Fruit fly (Drosophila melanogaster) whole organism, prepupa: ENCODE measurements around the gene Gcn5.
A peak's percentile ranks its signal among the peaks of the same experiment; 100 is the strongest.

Source experiments
- CG6276 ChIP-seq: fragments of 200-800 bp; sonication (Bioruptor generic); optimal IDR thresholded peaks from 2 replicates; lab custom pipeline; 2017; ENCODE audit warnings: missing biosample characterization, mild to moderate bottlenecking, missing genetic modification characterization
- Ets96B ChIP-seq: fragments of 200-800 bp; optimal IDR thresholded peaks from 2 replicates; lab custom pipeline; 2019; ENCODE audit warnings: missing biosample characterization, mild to moderate bottlenecking, missing genetic modification characterization, moderate library complexity
- Sox102F ChIP-seq: fragments of 200-800 bp; sonication (Bioruptor generic); optimal IDR thresholded peaks from 2 replicates; lab custom pipeline; 2016; ENCODE audit warnings: missing biosample characterization, mild to moderate bottlenecking, missing genetic modification characterization
- Sox14 ChIP-seq: fragments of 200-800 bp; sonication (Bioruptor generic); optimal IDR thresholded peaks from 3 replicates; lab custom pipeline; 2016; ENCODE audit warnings: missing biosample characterization, missing genetic modification characterization

DNA sequence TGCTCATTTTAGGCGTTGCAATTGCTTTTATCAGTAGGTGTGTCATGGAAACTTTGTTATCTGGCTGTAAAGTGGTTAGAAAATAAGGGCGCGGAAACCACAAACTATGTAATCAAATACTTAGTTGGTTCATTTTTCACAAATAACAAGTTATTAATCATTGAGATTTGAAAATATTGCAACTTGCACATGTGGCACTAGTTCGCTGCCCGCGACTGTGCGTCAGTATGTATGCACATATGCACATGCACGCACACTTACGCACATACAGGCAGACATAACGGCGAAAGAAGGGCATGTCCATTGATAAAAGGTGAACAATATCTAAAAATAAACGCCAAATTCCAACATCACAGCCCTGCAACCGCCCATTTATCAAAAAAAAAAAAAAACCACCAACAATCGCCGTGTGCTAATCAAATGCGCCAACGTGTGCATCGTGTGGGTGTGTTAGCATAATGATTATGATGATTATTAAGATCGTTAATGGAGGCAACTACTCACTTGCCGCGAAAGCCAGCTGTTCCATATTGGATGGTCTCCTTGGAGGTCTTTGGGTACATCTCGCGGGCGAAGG lies 5.7 kb upstream of the Gcn5 start:
- no peak for TF ChIP-seq Sox102F
- TF ChIP-seq Ets96B (tag; lab: Kevin White, UChicago), result peak; percentile 66
- TF ChIP-seq Sox14 (GFP tag; lab: Kevin White, UChicago), result peak; percentile 74
- TF ChIP-seq CG6276 (GFP tag; lab: Kevin White, UChicago), result no peak
